Worm (Caenorhabditis elegans): ENCODE measurements around the gene T12D8.5.

- no peak for TF ChIP-seq elt-3 (tag; optimal IDR thresholded peaks at IDR 0.05)
- no peak for TF ChIP-seq ztf-11 (tag; optimal IDR thresholded peaks at IDR 0.05)
- TF ChIP-seq nhr-76 (tag; optimal IDR thresholded peaks at IDR 0.05): no peak
- TF ChIP-seq nhr-28 (tag; optimal IDR thresholded peaks at IDR 0.05): no peak
- no peak for TF ChIP-seq unc-39 (tag; optimal IDR thresholded peaks at IDR 0.05)
- TF ChIP-seq M03D4.4 (tag; optimal IDR thresholded peaks at IDR 0.05): no peak
- no peak for TF ChIP-seq nhr-12 (tag; optimal IDR thresholded peaks at IDR 0.05)
- TF ChIP-seq nhr-237 (tag; optimal IDR thresholded peaks at IDR 0.05): no peak
- TF ChIP-seq unc-62 (GFP tag; optimal IDR thresholded peaks at IDR 0.05): peak; percentile 46
- TF ChIP-seq elt-1 (tag; optimal IDR thresholded peaks at IDR 0.05; ENCODE audit: borderline replicate concordance, insufficient read depth): no peak
- no peak for TF ChIP-seq mep-1 (tag; optimal IDR thresholded peaks at IDR 0.05)
Observed at ce11 chrIII:13659028-13659427, 32.4 kb upstream of the T12D8.5 start.
